Worm (Caenorhabditis elegans) whole organism, L4/young adult: ENCODE measurements around the gene srt-54.

ENCODE experiments used
- W03F9.2 ChIP-seq: fragments of 150-350 bp; optimal IDR thresholded peaks from 2 replicates; lab custom pipeline; 2014; ENCODE audit warnings: missing biosample characterization, missing genetic modification characterization
- dao-5 ChIP-seq: sonication (generic microtip); optimal IDR thresholded peaks from 2 replicates; lab custom pipeline; 2016; ENCODE audit warnings: missing genotype, missing genetic modification characterization, moderate library complexity, missing compliant biosample characterization
- him-1 ChIP-seq: sonication (generic microtip); optimal IDR thresholded peaks from 2 replicates; lab custom pipeline; 2016; ENCODE audit warnings: missing genotype, missing genetic modification reagents, missing genetic modification characterization, missing compliant biosample characterization

srt-54 gene

ce11 chrII:116916-117315, at the start of gene srt-54:
TSS of gene srt-54 (plus strand) at chrII:117216.
- TF ChIP-seq him-1 (tag; lab: Kevin White, UChicago), result no peak
- no peak for TF ChIP-seq W03F9.2 (tag; lab: Kevin White, UChicago)
- no peak for TF ChIP-seq dao-5 (tag; lab: Kevin White, UChicago)

- TF ChIP-seq him-1 (tag; lab: Kevin White, UChicago) (no peak), W03F9.2 (tag; lab: Kevin White, UChicago) (no peak), dao-5 (tag; lab: Kevin White, UChicago) (no peak)
Observed at ce11 chrII:67663-68062, 49.4 kb upstream of the srt-54 start.

ce11 chrII:68757-69156, 48.3 kb upstream of the srt-54 start:
- no peak for TF ChIP-seq him-1 (tag; lab: Kevin White, UChicago)

ce11 chrII:69354-69753, 47.7 kb upstream of the srt-54 start, which contains the start of gene egl-26:
TSS of gene egl-26 (plus strand) at chrII:69654.
- TF ChIP-seq him-1 (tag; lab: Kevin White, UChicago), result no peak
- TF ChIP-seq W03F9.2 (tag; lab: Kevin White, UChicago), result no peak
- TF ChIP-seq dao-5 (tag; lab: Kevin White, UChicago), result no peak

- TF ChIP-seq dao-5 (tag; lab: Kevin White, UChicago) (no peak), W03F9.2 (tag; lab: Kevin White, UChicago) (no peak), him-1 (tag; lab: Kevin White, UChicago) (no peak)
Observed at ce11 chrII:73329-73728, 43.7 kb upstream of the srt-54 start.

ce11 chrII:73892-74291, 43.1 kb upstream of the srt-54 start:
- TF ChIP-seq him-1 (tag; lab: Kevin White, UChicago), result no peak

- TF ChIP-seq dao-5 (tag; lab: Kevin White, UChicago) (no peak), W03F9.2 (tag; lab: Kevin White, UChicago) (no peak), him-1 (tag; lab: Kevin White, UChicago) (no peak)
Observed at ce11 chrII:75831-76230, 41.2 kb upstream of the srt-54 start.

ce11 chrII:76662-77061, 40.4 kb upstream of the srt-54 start:
- TF ChIP-seq dao-5 (tag; lab: Kevin White, UChicago) (no peak), him-1 (tag; lab: Kevin White, UChicago) (no peak), W03F9.2 (tag; lab: Kevin White, UChicago) (no peak)

ce11 chrII:79166-79565, 37.9 kb upstream of the srt-54 start, which contains the start of gene C23H3.9:
TSS of gene C23H3.9 (minus strand) at chrII:79266.
- TF ChIP-seq W03F9.2 (tag; lab: Kevin White, UChicago) (no peak), him-1 (tag; lab: Kevin White, UChicago) (no peak), dao-5 (tag; lab: Kevin White, UChicago) (no peak)

ce11 chrII:84134-84533, 32.9 kb upstream of the srt-54 start, which contains the start of gene C50D2.6:
TSS of gene C50D2.6 (plus strand) at chrII:84434.
- no peak for TF ChIP-seq dao-5 (tag; lab: Kevin White, UChicago)
- TF ChIP-seq him-1 (tag; lab: Kevin White, UChicago), result no peak

- TF ChIP-seq dao-5 (tag; lab: Kevin White, UChicago), result no peak
Observed at ce11 chrII:86794-87193, 30.2 kb upstream of the srt-54 start.

ce11 chrII:87937-88336, 29.1 kb upstream of the srt-54 start:
- no peak for TF ChIP-seq W03F9.2 (tag; lab: Kevin White, UChicago)
- no peak for TF ChIP-seq him-1 (tag; lab: Kevin White, UChicago)
- TF ChIP-seq dao-5 (tag; lab: Kevin White, UChicago), result no peak

- no peak for TF ChIP-seq dao-5 (tag; lab: Kevin White, UChicago)
- no peak for TF ChIP-seq him-1 (tag; lab: Kevin White, UChicago)
- TF ChIP-seq W03F9.2 (tag; lab: Kevin White, UChicago), result no peak
Observed at ce11 chrII:91419-91818, 25.6 kb upstream of the srt-54 start, which contains the start of gene mcat-1. TSS of gene mcat-1 (minus strand) at chrII:91519.

- TF ChIP-seq him-1 (tag; lab: Kevin White, UChicago) (no peak), W03F9.2 (tag; lab: Kevin White, UChicago) (no peak), dao-5 (tag; lab: Kevin White, UChicago) (no peak)
Observed at ce11 chrII:95177-95576, 21.8 kb upstream of the srt-54 start, which contains the start of gene C50D2.7. TSS of gene C50D2.7 (minus strand) at chrII:95277.
